Fruit fly (Drosophila melanogaster) S2 (cell line): ENCODE data around the gene rdgA.

Experiments used
- CG8478 ChIP-seq: fragments of >200 bp; optimal IDR thresholded peaks from 2 replicates; lab custom pipeline; 2018
- CTCF ChIP-seq, 2 experiments: fragments of >200 bp; optimal IDR thresholded peaks; 2 replicates each; lab custom pipeline; 2018

dm6 chrX:8896845-8897775 lies 9.8 kb upstream of the rdgA start:
- no peak for TF ChIP-seq CG8478
- TF ChIP-seq CTCF (optimal IDR thresholded peaks at IDR 0.05; lab: Kevin White, UChicago) = no peak
